Worm (Caenorhabditis elegans) whole organism, L4 larva: Measurements from ENCODE around the gene Y50E8A.1.

ENCODE experiments used
- R02D3.7 ChIP-seq: fragments of 150-350 bp; sonication (generic microtip); optimal IDR thresholded peaks from 3 replicates; lab custom pipeline; 2014; ENCODE audit warnings: missing biosample characterization, missing genetic modification characterization
- Y48G9A.11 ChIP-seq: fragments of 200-800 bp; sonication (Bioruptor generic); IDR thresholded peaks from 2 replicates; pipeline ENCODE4 v1.3.6; 2022; ENCODE audit warnings: missing genetic modification reagents, missing genetic modification characterization, missing compliant biosample characterization
- ZK337.2 ChIP-seq: fragments of 200-800 bp; sonication (Bioruptor generic); IDR thresholded peaks from 2 replicates; pipeline ENCODE4 v1.3.6; 2022; ENCODE audit warnings: missing genetic modification reagents, missing genetic modification characterization, missing compliant biosample characterization
- aha-1 ChIP-seq: fragments of 150-350 bp; peaks from one replicate; lab custom pipeline; 2014; ENCODE audit warnings: missing biosample characterization, missing genetic modification characterization
- ceh-32 ChIP-seq: sonication (generic microtip); optimal IDR thresholded peaks from 2 replicates; lab custom pipeline; 2016; ENCODE audit warnings: mild to moderate bottlenecking, missing genetic modification characterization, missing compliant biosample characterization; ENCODE audit not compliant: poor library complexity
- ceh-44 ChIP-seq: fragments of 200-800 bp; sonication (Bioruptor generic); IDR thresholded peaks from 2 replicates; pipeline ENCODE4 v1.3.6; 2022; ENCODE audit warnings: missing genetic modification reagents, missing genetic modification characterization, missing compliant biosample characterization
- ces-1 ChIP-seq: fragments of 150-350 bp; sonication (generic microtip); optimal IDR thresholded peaks from 4 replicates; lab custom pipeline; 2014; ENCODE audit warnings: missing biosample characterization, missing genetic modification reagents, missing genetic modification characterization
- daf-8 ChIP-seq: fragments of 200-800 bp; sonication (Bioruptor generic); IDR thresholded peaks from 2 replicates; pipeline ENCODE4 v1.3.6; 2022; ENCODE audit warnings: missing genetic modification characterization, missing compliant biosample characterization
- dmd-8 ChIP-seq: fragments of 200-800 bp; sonication (Bioruptor generic); IDR thresholded peaks from 2 replicates; pipeline ENCODE4 v1.3.6; 2022; ENCODE audit warnings: missing genetic modification characterization, missing compliant biosample characterization
- dmd-9 ChIP-seq: fragments of 200-800 bp; sonication (Bioruptor generic); IDR thresholded peaks from 2 replicates; pipeline ENCODE4 v1.3.6; 2022; ENCODE audit warnings: missing genetic modification reagents, missing genetic modification characterization, missing compliant biosample characterization
- dpl-1 ChIP-seq: fragments of 150-350 bp; optimal IDR thresholded peaks from 2 replicates; lab custom pipeline; 2014; ENCODE audit warnings: missing biosample characterization, missing genetic modification reagents, missing genetic modification characterization
- fos-1 ChIP-seq: fragments of 150-350 bp; optimal IDR thresholded peaks from 2 replicates; lab custom pipeline; 2014; ENCODE audit warnings: missing biosample characterization, missing genetic modification characterization
- gei-8 ChIP-seq: fragments of 200-800 bp; sonication (Bioruptor generic); optimal IDR thresholded peaks from 2 replicates; lab custom pipeline; 2018; ENCODE audit warnings: mild to moderate bottlenecking, missing genetic modification characterization, missing compliant biosample characterization
- hlh-11 ChIP-seq: fragments of 200-800 bp; sonication (Bioruptor generic); optimal IDR thresholded peaks from 2 replicates; lab custom pipeline; 2018; ENCODE audit warnings: mild to moderate bottlenecking, missing genetic modification characterization, missing compliant biosample characterization
- lin-38 ChIP-seq: fragments of 200-800 bp; sonication (Bioruptor generic); IDR thresholded peaks from 2 replicates; pipeline ENCODE4 v1.3.6; 2022; ENCODE audit warnings: missing genetic modification reagents, missing genetic modification characterization, missing compliant biosample characterization
- lin-39 ChIP-seq: fragments of 150-350 bp; optimal IDR thresholded peaks from 2 replicates; lab custom pipeline; 2014; ENCODE audit warnings: missing biosample characterization, missing genetic modification reagents, missing genetic modification characterization
- mdt-29 ChIP-seq: fragments of 200-800 bp; sonication (Bioruptor generic); IDR thresholded peaks from 2 replicates; pipeline ENCODE4 v1.3.6; 2022; ENCODE audit warnings: missing genetic modification reagents, missing genetic modification characterization, missing compliant biosample characterization
- mep-1 ChIP-seq: fragments of 150-350 bp; sonication (generic microtip); optimal IDR thresholded peaks from 3 replicates; lab custom pipeline; 2014; ENCODE audit warnings: missing biosample characterization, missing genetic modification characterization
- mes-2 ChIP-seq: sonication (generic microtip); optimal IDR thresholded peaks from 2 replicates; lab custom pipeline; 2016; ENCODE audit warnings: missing genotype, mild to moderate bottlenecking, missing genetic modification characterization, missing compliant biosample characterization; ENCODE audit not compliant: poor library complexity, severe bottlenecking
- mxl-2 ChIP-seq: fragments of 200-800 bp; sonication (Bioruptor generic); conservative IDR thresholded peaks from 2 replicates; pipeline ENCODE4 v1.3.6; 2022; ENCODE audit warnings: missing genetic modification reagents, missing genetic modification characterization, missing compliant biosample characterization
- mxl-3 ChIP-seq: fragments of 200-800 bp; sonication (Bioruptor generic); optimal IDR thresholded peaks from 2 replicates; lab custom pipeline; 2018; ENCODE audit warnings: mild to moderate bottlenecking, missing genetic modification characterization, missing compliant biosample characterization
- nhr-28 ChIP-seq: fragments of 150-350 bp; optimal IDR thresholded peaks from 2 replicates; lab custom pipeline; 2014; ENCODE audit warnings: missing biosample characterization, missing genetic modification characterization
- nhr-42 ChIP-seq: fragments of 200-800 bp; sonication (Bioruptor generic); IDR thresholded peaks from 2 replicates; pipeline ENCODE4 v1.3.6; 2022; ENCODE audit warnings: missing genetic modification characterization, missing compliant biosample characterization
- nhr-6 ChIP-seq: fragments of 150-350 bp; optimal IDR thresholded peaks from 2 replicates; lab custom pipeline; 2014; ENCODE audit warnings: missing biosample characterization, missing genetic modification characterization
- nhr-76 ChIP-seq: fragments of 150-350 bp; optimal IDR thresholded peaks from 2 replicates; lab custom pipeline; 2014; ENCODE audit warnings: missing biosample characterization, missing genetic modification characterization
- rbr-2 ChIP-seq: sonication (generic microtip); optimal IDR thresholded peaks from 2 replicates; lab custom pipeline; 2016; ENCODE audit warnings: missing genotype, missing genetic modification characterization, missing compliant biosample characterization
- saeg-2 ChIP-seq: fragments of 200-800 bp; sonication (Bioruptor generic); IDR thresholded peaks from 2 replicates; pipeline ENCODE4 v1.3.6; 2022; ENCODE audit warnings: missing genetic modification reagents, missing genetic modification characterization, missing compliant biosample characterization
- sdz-12 ChIP-seq: fragments of 200-800 bp; sonication (Bioruptor generic); optimal IDR thresholded peaks from 2 replicates; lab custom pipeline; 2018; ENCODE audit warnings: mild to moderate bottlenecking, missing genetic modification characterization, missing compliant biosample characterization
- set-16 ChIP-seq: fragments of 200-800 bp; sonication (Bioruptor generic); IDR thresholded peaks from 2 replicates; pipeline ENCODE4 v1.3.6; 2022; ENCODE audit warnings: missing genetic modification reagents, missing genetic modification characterization, missing compliant biosample characterization
- unc-39 ChIP-seq: sonication (generic microtip); optimal IDR thresholded peaks from 2 replicates; lab custom pipeline; 2017; ENCODE audit warnings: missing biosample characterization, missing genetic modification characterization
- vab-7 ChIP-seq: fragments of 200-800 bp; sonication (Bioruptor generic); IDR thresholded peaks from 2 replicates; pipeline ENCODE4 v1.3.6; 2022; ENCODE audit warnings: missing genetic modification reagents, missing genetic modification characterization, missing compliant biosample characterization
- ztf-7 ChIP-seq: fragments of 150-350 bp; optimal IDR thresholded peaks from 2 replicates; lab custom pipeline; 2014; ENCODE audit warnings: missing biosample characterization, missing genetic modification characterization

The Y50E8A.1 gene

DNA sequence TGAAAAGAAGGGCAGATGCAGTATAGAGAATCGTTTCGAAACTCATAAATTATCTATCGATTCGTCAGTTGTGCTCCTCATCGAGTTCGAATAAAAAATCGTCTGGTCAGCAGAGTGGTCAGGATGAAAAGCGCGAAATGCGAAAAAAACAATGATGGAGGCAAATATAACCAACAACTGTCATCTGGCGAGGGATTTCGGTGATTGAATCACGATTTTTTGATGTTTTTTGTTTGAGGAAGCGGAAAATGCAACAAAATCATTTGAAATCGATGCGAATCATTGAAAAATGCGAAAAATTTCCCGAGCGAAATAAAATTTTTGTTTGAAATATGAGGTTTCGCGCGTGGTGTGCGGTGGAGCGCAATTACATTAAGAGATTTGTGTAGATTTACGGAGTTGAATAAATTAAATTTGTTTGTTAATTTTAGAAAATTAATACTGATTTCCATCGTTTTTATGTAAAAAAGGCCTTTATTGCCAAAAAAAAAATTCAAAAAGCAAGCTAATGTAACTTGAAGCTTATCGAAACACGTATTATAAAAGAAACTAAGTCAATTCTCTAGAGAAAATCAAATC, 7.6 kb downstream of the Y50E8A.1 start, which contains the start of gene unc-61:
Gene unc-61, minus strand, starts transcription at position 51 of the 579 bp plus-strand sequence.
- peak; percentile 89 for TF ChIP-seq aha-1
- TF ChIP-seq nhr-76 (tag; lab: Kevin White, UChicago), result no peak
- peak; percentile 87 for TF ChIP-seq nhr-6 (tag; lab: Kevin White, UChicago)
- TF ChIP-seq dmd-8 (GFP tag; lab: Robert Waterston, UW), result no peak
- TF ChIP-seq ces-1, result peak; percentile 27
- TF ChIP-seq lin-38, result peak; percentile 85; the same call in 1 of the 2 replicates
- TF ChIP-seq dpl-1 (GFP tag; lab: Kevin White, UChicago), result peak; percentile 84
- TF ChIP-seq saeg-2 (GFP tag; lab: Robert Waterston, UW), result no peak
- TF ChIP-seq rbr-2, result no peak
- peak; percentile 52 for TF ChIP-seq R02D3.7 (tag; lab: Kevin White, UChicago)
- no peak for TF ChIP-seq ztf-7 (tag; lab: Kevin White, UChicago)
- peak; percentile 35 for TF ChIP-seq mes-2

DNA sequence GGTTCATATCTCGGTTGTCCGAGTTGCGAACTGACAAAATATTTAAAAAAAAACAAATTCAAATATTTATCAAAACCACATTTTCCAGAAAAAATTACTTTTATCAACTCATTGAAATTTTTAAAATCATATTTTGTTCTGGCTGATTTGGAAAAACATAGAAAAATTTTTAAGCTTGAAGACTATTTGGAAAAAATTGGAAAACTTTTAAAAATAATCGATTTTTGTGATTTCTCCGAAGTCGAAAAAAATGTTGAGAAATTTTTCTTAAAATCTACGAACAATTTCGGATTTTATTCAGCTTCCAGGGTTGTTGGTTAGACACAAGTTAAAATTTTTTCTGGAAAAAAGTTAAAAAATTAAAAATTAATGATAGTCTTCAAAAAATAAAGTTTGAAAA, 10.2 kb downstream of the Y50E8A.1 start, which contains the start of gene Y50E8A.5:
Gene Y50E8A.5, minus strand, starts transcription at position 101 of the 400 bp plus-strand sequence.
- TF ChIP-seq Y48G9A.11, result no peak
- TF ChIP-seq rbr-2, result no peak
- no peak for TF ChIP-seq dmd-9 (GFP tag; lab: Robert Waterston, UW)
- no peak for TF ChIP-seq mes-2
- TF ChIP-seq sdz-12 (GFP tag; lab: Kevin White, UChicago), result no peak
- TF ChIP-seq ceh-44 (GFP tag; lab: Robert Waterston, UW), result no peak
- no peak for TF ChIP-seq ZK337.2 (GFP tag; lab: Robert Waterston, UW)
- no peak for TF ChIP-seq gei-8 (GFP tag; lab: Kevin White, UChicago)
- no peak for TF ChIP-seq mep-1 (tag; lab: Kevin White, UChicago)
- no peak for TF ChIP-seq vab-7
- TF ChIP-seq fos-1 (tag; lab: Kevin White, UChicago), result no peak
- no peak for TF ChIP-seq ceh-32 (tag; lab: Kevin White, UChicago)
- TF ChIP-seq mdt-29 (GFP tag; lab: Robert Waterston, UW), result no peak
- TF ChIP-seq saeg-2 (GFP tag; lab: Robert Waterston, UW), result no peak
- TF ChIP-seq mxl-2 (GFP tag; lab: Robert Waterston, UW), result no peak
- TF ChIP-seq hlh-11 (tag; lab: Kevin White, UChicago), result no peak
- no peak for TF ChIP-seq unc-39
- TF ChIP-seq R02D3.7 (tag; lab: Kevin White, UChicago), result no peak
- no peak for TF ChIP-seq nhr-28 (tag; lab: Kevin White, UChicago)
- TF ChIP-seq, all 104 proteins: peak for 0

DNA sequence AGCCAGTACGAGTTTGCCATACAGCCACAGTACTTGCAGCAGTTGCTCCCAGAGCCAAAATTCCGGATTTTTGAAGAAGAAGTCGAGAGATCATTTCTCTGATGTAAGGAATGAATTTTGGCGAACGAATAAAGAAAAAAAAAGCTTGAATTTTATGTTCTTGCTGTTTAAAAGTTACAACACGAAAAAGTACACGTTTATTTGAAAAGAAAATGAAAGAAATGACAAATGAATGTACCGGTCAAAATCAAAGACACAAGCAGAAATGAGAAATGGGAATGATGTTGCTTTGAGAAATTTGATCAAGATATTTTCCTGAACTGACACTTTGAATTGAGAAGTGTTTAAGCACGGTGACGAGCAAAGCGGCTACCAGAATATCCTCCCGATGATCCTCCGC, 14.5 kb downstream of the Y50E8A.1 start, which contains the start of gene Y50E8A.6:
Gene Y50E8A.6, minus strand, starts transcription at position 101 of the 400 bp plus-strand sequence.
- no peak for TF ChIP-seq lin-39 (tag; lab: Kevin White, UChicago)
- no peak for TF ChIP-seq nhr-42 (GFP tag; lab: Robert Waterston, UW)

DNA sequence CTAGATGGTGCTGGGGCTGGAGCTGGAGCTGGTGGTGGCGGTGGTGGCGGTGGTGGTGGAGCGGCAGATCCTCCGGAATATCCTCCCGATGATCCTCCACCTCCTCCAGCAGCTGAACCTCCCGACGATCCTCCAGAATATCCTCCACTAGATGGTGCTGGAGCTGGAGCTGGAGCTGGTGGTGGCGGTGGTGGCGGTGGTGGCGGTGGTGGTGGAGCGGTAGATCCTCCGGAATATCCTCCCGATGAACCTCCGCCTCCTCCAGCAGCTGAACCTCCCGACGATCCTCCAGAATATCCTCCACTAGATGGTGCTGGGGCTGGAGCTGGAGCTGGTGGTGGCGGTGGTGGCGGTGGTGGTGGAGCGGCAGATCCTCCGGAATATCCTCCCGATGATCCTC, 16.2 kb downstream of the Y50E8A.1 start:
- peak; percentile 70 for TF ChIP-seq set-16 (GFP tag; lab: Robert Waterston, UW)
- TF ChIP-seq, all 104 proteins: peak for 1; not testable (repeated sequence) for 103

DNA sequence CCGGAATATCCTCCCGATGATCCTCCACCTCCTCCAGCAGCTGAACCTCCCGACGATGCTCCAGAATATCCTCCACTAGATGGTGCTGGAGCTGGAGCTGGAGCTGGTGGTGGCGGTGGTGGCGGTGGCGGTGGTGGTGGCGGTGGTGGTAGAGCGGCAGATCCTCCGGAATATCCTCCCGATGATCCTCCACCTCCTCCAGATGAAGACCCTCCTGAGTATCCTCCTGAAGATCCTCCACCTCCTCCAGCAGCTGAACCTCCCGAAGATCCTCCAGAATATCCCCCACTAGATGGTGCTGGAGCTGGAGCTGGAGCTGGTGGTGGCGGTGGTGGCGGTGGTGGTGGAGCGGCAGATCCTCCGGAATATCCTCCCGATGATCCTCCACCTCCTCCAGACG, 16.7 kb downstream of the Y50E8A.1 start:
- peak; percentile 92 for TF ChIP-seq set-16 (GFP tag; lab: Robert Waterston, UW)

DNA sequence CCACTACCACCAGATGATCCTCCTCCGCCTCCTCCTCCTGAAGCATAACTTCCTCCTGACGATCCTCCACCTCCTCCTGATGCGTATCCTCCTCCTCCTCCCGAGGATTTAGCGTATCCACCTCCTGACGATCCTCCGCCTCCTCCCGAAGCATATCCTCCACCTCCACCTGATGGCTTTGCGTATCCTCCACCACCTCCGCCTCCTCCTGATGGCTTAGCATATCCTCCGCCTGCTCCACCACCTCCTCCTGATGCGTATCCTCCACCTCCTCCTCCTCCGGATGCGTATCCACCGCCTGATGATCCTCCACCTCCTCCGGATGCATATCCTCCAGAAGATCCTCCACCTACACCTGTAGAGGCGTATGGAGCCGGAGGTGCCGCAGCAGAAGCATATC, 18.1 kb downstream of the Y50E8A.1 start:
- peak; percentile 87 for TF ChIP-seq set-16 (GFP tag; lab: Robert Waterston, UW)
- no peak for TF ChIP-seq R02D3.7 (tag; lab: Kevin White, UChicago)
- no peak for TF ChIP-seq mxl-3 (GFP tag; lab: Kevin White, UChicago)
- no peak for TF ChIP-seq daf-8 (GFP tag; lab: Robert Waterston, UW)
